Fruit fly (Drosophila melanogaster) whole organism: ENCODE results near the gene CG12010.

Experiments
- CG8478 ChIP-seq: fragments of >200 bp; optimal IDR thresholded peaks from 2 replicates; lab custom pipeline; 2018; ENCODE audit warnings: inconsistent platforms
- Dll ChIP-seq: fragments of >200 bp; optimal IDR thresholded peaks from 2 replicates; lab custom pipeline; 2017
- EcR ChIP-seq, 2 experiments: fragments of >200 bp; optimal IDR thresholded peaks; 2 replicates each; lab custom pipeline; 2017; ENCODE audit warnings: missing biosample characterization in 2 of 2, missing genetic modification characterization in 2 of 2, missing genetic modification reagents in 2 of 2
- pan ChIP-seq: fragments of >200 bp; optimal IDR thresholded peaks from 2 replicates; lab custom pipeline; 2017
- psq ChIP-seq: fragments of >200 bp; optimal IDR thresholded peaks from 2 replicates; lab custom pipeline; 2017
- usp ChIP-seq: fragments of >200 bp; optimal IDR thresholded peaks from 2 replicates; lab custom pipeline; 2017; ENCODE audit warnings: missing biosample characterization, missing genetic modification characterization, mixed read lengths

Gene CG12010

dm6 chr3L:3351814-3352359, 22.2 kb upstream of the CG12010 start:
- no peak for TF ChIP-seq pan (lab: Kevin White, UChicago)
- no peak for TF ChIP-seq psq (lab: Kevin White, UChicago)

dm6 chr3L:3352516-3352915, 21.6 kb upstream of the CG12010 start:
- TF ChIP-seq Dll (no peak), EcR (GFP tag; optimal IDR thresholded peaks at IDR 0.05; lab: Kevin White, UChicago) (no peak), usp (GFP tag; lab: Kevin White, UChicago) (no peak), CG8478 (lab: Kevin White, UChicago) (no peak), pan (lab: Kevin White, UChicago) (no peak), psq (lab: Kevin White, UChicago) (no peak)

- no peak for TF ChIP-seq CG8478 (lab: Kevin White, UChicago)
- no peak for TF ChIP-seq psq (lab: Kevin White, UChicago)
- no peak for TF ChIP-seq usp (GFP tag; lab: Kevin White, UChicago)
- no peak for TF ChIP-seq EcR (GFP tag; optimal IDR thresholded peaks at IDR 0.05; lab: Kevin White, UChicago)
- TF ChIP-seq pan (lab: Kevin White, UChicago): no peak
- no peak for TF ChIP-seq Dll
Measured at dm6 chr3L:3353297-3353696, 20.8 kb upstream of the CG12010 start.

dm6 chr3L:3369256-3369655, 4.8 kb upstream of the CG12010 start, which contains the start of gene Drs:
Gene Drs, plus strand, starts transcription at chr3L:3369556.
- TF ChIP-seq pan (lab: Kevin White, UChicago): no peak
- no peak for TF ChIP-seq psq (lab: Kevin White, UChicago)
- TF ChIP-seq Dll: no peak
- no peak for TF ChIP-seq usp (GFP tag; lab: Kevin White, UChicago)

- no peak for TF ChIP-seq pan (lab: Kevin White, UChicago)
- no peak for TF ChIP-seq EcR (GFP tag; optimal IDR thresholded peaks at IDR 0.05; lab: Kevin White, UChicago)
- TF ChIP-seq psq (lab: Kevin White, UChicago): no peak
- TF ChIP-seq usp (GFP tag; lab: Kevin White, UChicago): no peak
- TF ChIP-seq Dll: no peak
- TF ChIP-seq CG8478 (lab: Kevin White, UChicago): no peak
Measured at dm6 chr3L:3376551-3376950, 2.5 kb downstream of the CG12010 start, which contains the start of gene CG12012. Gene CG12012, plus strand, starts transcription at chr3L:3376757.

- TF ChIP-seq EcR (GFP tag; optimal IDR thresholded peaks at IDR 0.05; lab: Kevin White, UChicago) (no peak), Dll (no peak), pan (lab: Kevin White, UChicago) (no peak), CG8478 (lab: Kevin White, UChicago) (no peak), psq (lab: Kevin White, UChicago) (no peak), usp (GFP tag; lab: Kevin White, UChicago) (no peak)
Measured at dm6 chr3L:3377247-3377964, 3.3 kb downstream of the CG12010 start.

- TF ChIP-seq Dll: no peak
- peak; percentile 84 for TF ChIP-seq pan (lab: Kevin White, UChicago)
Measured at dm6 chr3L:3377965-3378292, 3.8 kb downstream of the CG12010 start, which contains the start of gene Ids. Gene Ids, plus strand, starts transcription at chr3L:3378268.

dm6 chr3L:3380225-3381043, 6.4 kb downstream of the CG12010 start:
- no peak for TF ChIP-seq Dll
- no peak for TF ChIP-seq usp (GFP tag; lab: Kevin White, UChicago)
- no peak for TF ChIP-seq CG8478 (lab: Kevin White, UChicago)
- no peak for TF ChIP-seq EcR (GFP tag; optimal IDR thresholded peaks at IDR 0.05; lab: Kevin White, UChicago)
- TF ChIP-seq pan (lab: Kevin White, UChicago): no peak
- TF ChIP-seq psq (lab: Kevin White, UChicago): no peak

- TF ChIP-seq CG8478 (lab: Kevin White, UChicago) (no peak), EcR (GFP tag; optimal IDR thresholded peaks at IDR 0.05; lab: Kevin White, UChicago) (no peak), Dll (no peak), pan (lab: Kevin White, UChicago) (no peak), usp (GFP tag; lab: Kevin White, UChicago) (no peak)
Measured at dm6 chr3L:3381869-3382488, 7.9 kb downstream of the CG12010 start.

dm6 chr3L:3382489-3382879, 8.4 kb downstream of the CG12010 start:
- TF ChIP-seq EcR (GFP tag; optimal IDR thresholded peaks at IDR 0.05; lab: Kevin White, UChicago): no peak
- TF ChIP-seq pan (lab: Kevin White, UChicago): no peak

- peak; percentile 53 for TF ChIP-seq Dll
- TF ChIP-seq EcR (GFP tag; optimal IDR thresholded peaks at IDR 0.05; lab: Kevin White, UChicago): peak in 1 of 2 experiments; percentile 46
- TF ChIP-seq pan (lab: Kevin White, UChicago): no peak
- TF ChIP-seq psq (lab: Kevin White, UChicago): no peak
Measured at dm6 chr3L:3383965-3384595, 10.0 kb downstream of the CG12010 start.
